Fruit fly (Drosophila melanogaster): ENCODE results near the gene CG14050.

CG14050 gene

dm6 chrX:2303771-2304513 lies 22.1 kb downstream of the CG14050 start (continued):
- TF ChIP-seq cato (GFP tag; optimal IDR thresholded peaks at IDR 0.05; ENCODE audit: borderline replicate concordance), result peak; percentile 77
- no peak for TF ChIP-seq nerfin-2 (GFP tag; IDR thresholded peaks at IDR 0.05; ENCODE audit: partially characterized antibody)
- peak; percentile 72; the same call in 1 of the 2 replicates for TF ChIP-seq ham (GFP tag; IDR thresholded peaks at IDR 0.05)
- peak; percentile 85 for TF ChIP-seq CG4282 (GFP tag; optimal IDR thresholded peaks at IDR 0.05)
- peak; percentile 56 for TF ChIP-seq twi (tag; optimal IDR thresholded peaks at IDR 0.05)
- TF ChIP-seq Sin3A (optimal IDR thresholded peaks at IDR 0.05), result no peak
- peak; percentile 86 for TF ChIP-seq dysf (GFP tag; IDR thresholded peaks at IDR 0.05)
- TF ChIP-seq CG6654 (GFP tag; optimal IDR thresholded peaks at IDR 0.05), result peak; percentile 55
- peak; percentile 81 for TF ChIP-seq ewg (GFP tag; optimal IDR thresholded peaks at IDR 0.05)
- TF ChIP-seq sna (GFP tag; IDR thresholded peaks at IDR 0.05; ENCODE audit: partially characterized antibody), result no peak
- TF ChIP-seq CG16779 (GFP tag; IDR thresholded peaks at IDR 0.05), result no peak
- TF ChIP-seq CG11696 (GFP tag; IDR thresholded peaks at IDR 0.05), result peak; percentile 35; the same call in 1 of the 2 replicates
- peak; percentile 81 for TF ChIP-seq trem (tag; optimal IDR thresholded peaks at IDR 0.05)
- peak; percentile 90 for TF ChIP-seq CG30403 (GFP tag; optimal IDR thresholded peaks at IDR 0.05)
- 0 out of 2 replicates have a peak, but pooled peaks have one; percentile 24 for TF ChIP-seq GATAe (GFP tag; conservative IDR thresholded peaks at IDR 0.05)
- TF ChIP-seq sima (GFP tag; optimal IDR thresholded peaks at IDR 0.05), result peak; percentile 52
- peak; percentile 80 for TF ChIP-seq pnt (GFP tag; optimal IDR thresholded peaks at IDR 0.05)
- peak; percentile 87 for TF ChIP-seq caup (GFP tag; optimal IDR thresholded peaks at IDR 0.05; ENCODE audit: severe bottlenecking)
- peak in 1 of 3 experiments; percentile 93 for TF ChIP-seq Stat92E (GFP tag; optimal IDR thresholded peaks at IDR 0.05)
- peak; percentile 90 for TF ChIP-seq lmd (GFP tag; IDR thresholded peaks at IDR 0.05)
- TF ChIP-seq vfl (GFP tag; optimal IDR thresholded peaks at IDR 0.05), result peak; percentile 86
- peak; percentile 96 for TF ChIP-seq CG7786 (GFP tag; optimal IDR thresholded peaks at IDR 0.05)
- peak; percentile 87 for TF ChIP-seq CG12299 (tag; optimal IDR thresholded peaks at IDR 0.05)
- TF ChIP-seq CG10209 (GFP tag; optimal IDR thresholded peaks at IDR 0.05), result peak; percentile 87
- TF ChIP-seq Spps (tag; optimal IDR thresholded peaks at IDR 0.05), result peak; percentile 66
- TF ChIP-seq prd (optimal IDR thresholded peaks at IDR 0.05), result no peak
- peak; percentile 90 for TF ChIP-seq prd (GFP tag; IDR thresholded peaks at IDR 0.05)
- TF ChIP-seq vvl (GFP tag; IDR thresholded peaks at IDR 0.05), result peak; percentile 87
- TF ChIP-seq CG1529 (GFP tag; optimal IDR thresholded peaks at IDR 0.05), result peak; percentile 84
- TF ChIP-seq odd (GFP tag; optimal IDR thresholded peaks at IDR 0.05), result peak; percentile 88
- TF ChIP-seq CG11093 (GFP tag; IDR thresholded peaks at IDR 0.05), result peak; percentile 66; the same call in 1 of the 3 replicates
- TF ChIP-seq CG11560 (tag; IDR thresholded peaks at IDR 0.05), result peak; percentile 54; the same call in 2 of the 3 replicates
- TF ChIP-seq CG11723 (GFP tag; optimal IDR thresholded peaks at IDR 0.05), result peak; percentile 85
- TF ChIP-seq tin (GFP tag; optimal IDR thresholded peaks at IDR 0.05), result peak; percentile 84
- peak; percentile 71 for TF ChIP-seq E2f2 (GFP tag; IDR thresholded peaks at IDR 0.05)
- peak; percentile 71 for TF ChIP-seq cg (GFP tag; optimal IDR thresholded peaks at IDR 0.05)
- TF ChIP-seq vnd (GFP tag; IDR thresholded peaks at IDR 0.05; ENCODE audit: partially characterized antibody), result no peak
- TF ChIP-seq CG32532 (GFP tag; IDR thresholded peaks at IDR 0.05), result peak; percentile 87
- TF ChIP-seq crp (GFP tag; optimal IDR thresholded peaks at IDR 0.05), result peak in 1 of 2 experiments; percentile 45
- peak; percentile 90 for TF ChIP-seq Oli (tag; optimal IDR thresholded peaks at IDR 0.05)
- TF ChIP-seq Rx (GFP tag; IDR thresholded peaks at IDR 0.05), result peak; percentile 73; the same call in 1 of the 2 replicates
- peak; percentile 89 for TF ChIP-seq dmrt11E (tag; optimal IDR thresholded peaks at IDR 0.05)
- TF ChIP-seq Gug (GFP tag; IDR thresholded peaks at IDR 0.05), result peak; percentile 80
- no peak for TF ChIP-seq hb (GFP tag; IDR thresholded peaks at IDR 0.05; ENCODE audit: partially characterized antibody)
- peak; percentile 78 for TF ChIP-seq CG6683 (GFP tag; optimal IDR thresholded peaks at IDR 0.05)
- peak; percentile 89 for TF ChIP-seq pros (GFP tag; optimal IDR thresholded peaks at IDR 0.05)
- TF ChIP-seq CG6689 (GFP tag; IDR thresholded peaks at IDR 0.05), result peak; percentile 85
- peak; percentile 82 for TF ChIP-seq Awh (GFP tag; IDR thresholded peaks at IDR 0.05)
- peak; percentile 89 for TF ChIP-seq disco-r (GFP tag; optimal IDR thresholded peaks at IDR 0.05)
